Worm (Caenorhabditis elegans): ENCODE data around the gene F26F4.6.

Gene F26F4.6

DNA sequence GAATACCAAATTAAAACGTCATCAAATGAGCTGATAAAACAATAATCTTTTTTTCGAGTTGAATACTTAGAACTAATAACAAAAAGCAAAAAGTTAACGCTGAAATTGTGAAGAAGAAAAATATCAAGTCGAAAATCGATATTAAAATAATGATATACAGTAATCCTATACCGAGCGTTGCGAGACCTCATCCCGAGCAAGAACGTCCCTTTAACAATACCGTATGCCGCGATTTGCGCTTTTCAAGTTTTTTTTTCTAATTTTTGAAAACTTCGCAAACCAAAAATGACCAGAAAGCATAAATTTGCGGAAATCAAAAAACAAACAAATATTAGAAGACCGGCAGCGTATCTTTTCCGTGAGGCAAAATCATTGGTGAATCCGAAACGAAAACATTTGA lies 2.4 kb downstream of the F26F4.6 start, which contains the start of gene F26F4.5 (continued):
- TF ChIP-seq snpc-4 (GFP tag; optimal IDR thresholded peaks at IDR 0.05) (no peak), snpc-4 (tag; optimal IDR thresholded peaks at IDR 0.05) (no peak), let-526 (GFP tag; IDR thresholded peaks at IDR 0.05) (no peak), pbrm-1 (GFP tag; IDR thresholded peaks at IDR 0.05) (no peak), rpc-1 (optimal IDR thresholded peaks at IDR 0.05) (no peak), rpc-1 (tag; optimal IDR thresholded peaks at IDR 0.05) (no peak), ztf-6 (GFP tag; IDR thresholded peaks at IDR 0.05) (no peak), madf-8 (GFP tag; conservative IDR thresholded peaks at IDR 0.05) (peak; percentile 72), cebp-2 (GFP tag; IDR thresholded peaks at IDR 0.05) (no peak), hlh-12 (tag; optimal IDR thresholded peaks at IDR 0.05) (no peak), ztf-3 (GFP tag; optimal IDR thresholded peaks at IDR 0.05) (no peak), ztf-18 (tag; optimal IDR thresholded peaks at IDR 0.05) (peak; percentile 21), tbp1 (GFP tag; optimal IDR thresholded peaks at IDR 0.05) (no peak), mxl-1 (tag; optimal IDR thresholded peaks at IDR 0.05) (no peak), hmg-20 (GFP tag; IDR thresholded peaks at IDR 0.05) (no peak)

DNA sequence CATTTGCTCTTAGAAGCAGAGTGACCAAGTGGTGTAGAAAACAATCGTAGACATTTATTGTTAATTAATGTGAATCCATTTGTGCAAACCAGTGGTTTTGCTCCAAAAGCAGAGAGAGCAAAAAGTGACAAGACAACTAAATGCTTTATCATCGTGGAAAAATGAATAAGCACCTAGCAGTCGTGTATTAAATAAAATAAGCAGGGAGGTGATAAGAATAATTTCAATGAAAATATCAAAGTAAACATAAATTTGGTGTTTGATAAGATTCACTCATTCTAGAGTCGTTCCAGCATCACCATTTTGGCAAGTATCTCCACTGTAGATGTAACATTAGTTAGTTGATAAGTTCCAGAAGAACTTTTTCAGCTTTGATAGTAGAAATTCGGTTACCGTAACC lies 6.1 kb downstream of the F26F4.6 start, which contains the start of gene clec-6:
Gene clec-6 (minus strand): TSS at position 154 of the 400 bp plus-strand sequence.
- no peak for TF ChIP-seq tbx-9 (tag; optimal IDR thresholded peaks at IDR 0.05; ENCODE audit: borderline replicate concordance)
- no peak for TF ChIP-seq tbp1 (GFP tag; optimal IDR thresholded peaks at IDR 0.05)
- no peak for TF ChIP-seq lsl-1 (GFP tag; optimal IDR thresholded peaks at IDR 0.05)
- no peak for TF ChIP-seq lin-35 (GFP tag; optimal IDR thresholded peaks at IDR 0.05)
- TF ChIP-seq B0261.1 (tag; optimal IDR thresholded peaks at IDR 0.05): no peak
- peak; percentile 41 for TF ChIP-seq nhr-80 (tag; optimal IDR thresholded peaks at IDR 0.05)
- no peak for TF ChIP-seq snpc-4 (GFP tag; optimal IDR thresholded peaks at IDR 0.05)
- no peak for TF ChIP-seq snpc-4 (tag; optimal IDR thresholded peaks at IDR 0.05)

ce11 chrIII:4883429-4883828 lies 10.0 kb downstream of the F26F4.6 start, which contains the start of gene clec-5:
Gene clec-5 (minus strand): TSS chrIII:4883606.
- TF ChIP-seq Y67H2A.10 (GFP tag; conservative IDR thresholded peaks at IDR 0.05) (no peak), akir-1 (GFP tag; optimal IDR thresholded peaks at IDR 0.05) (no peak), xnd-1 (tag; optimal IDR thresholded peaks at IDR 0.05) (no peak), nfya-2 (GFP tag; IDR thresholded peaks at IDR 0.05) (no peak)

DNA sequence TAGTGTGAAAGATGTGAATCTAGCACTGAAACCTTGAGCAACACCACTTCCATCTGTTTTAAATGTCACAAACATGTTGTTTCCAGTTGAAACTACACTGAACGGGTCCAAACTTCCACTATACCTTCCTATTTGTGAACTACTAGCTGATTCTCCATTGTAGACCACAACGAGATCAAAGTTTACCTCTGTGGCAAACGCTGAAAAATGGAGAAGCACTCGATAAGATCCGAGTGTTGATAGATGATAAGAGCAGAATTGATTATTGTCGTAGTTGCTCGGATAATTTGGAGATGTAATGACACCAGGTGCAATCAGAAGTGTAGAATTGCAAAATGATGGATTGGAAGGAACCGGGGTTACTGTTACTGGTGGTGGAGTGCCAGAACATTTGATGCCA lies 11.5 kb downstream of the F26F4.6 start:
- TF ChIP-seq F37B4.10 (GFP tag; IDR thresholded peaks at IDR 0.05): no peak
- no peak for TF ChIP-seq madf-6 (GFP tag; IDR thresholded peaks at IDR 0.05)
- no peak for TF ChIP-seq K11D2.4 (GFP tag; IDR thresholded peaks at IDR 0.05)
- no peak for TF ChIP-seq nhr-179 (tag; optimal IDR thresholded peaks at IDR 0.05)
- no peak for TF ChIP-seq ekl-4 (GFP tag; IDR thresholded peaks at IDR 0.05)
- TF ChIP-seq nhr-80 (tag; optimal IDR thresholded peaks at IDR 0.05): peak; percentile 32
- no peak for TF ChIP-seq F55B11.4 (tag; optimal IDR thresholded peaks at IDR 0.05; ENCODE audit: borderline replicate concordance, insufficient read depth)

DNA sequence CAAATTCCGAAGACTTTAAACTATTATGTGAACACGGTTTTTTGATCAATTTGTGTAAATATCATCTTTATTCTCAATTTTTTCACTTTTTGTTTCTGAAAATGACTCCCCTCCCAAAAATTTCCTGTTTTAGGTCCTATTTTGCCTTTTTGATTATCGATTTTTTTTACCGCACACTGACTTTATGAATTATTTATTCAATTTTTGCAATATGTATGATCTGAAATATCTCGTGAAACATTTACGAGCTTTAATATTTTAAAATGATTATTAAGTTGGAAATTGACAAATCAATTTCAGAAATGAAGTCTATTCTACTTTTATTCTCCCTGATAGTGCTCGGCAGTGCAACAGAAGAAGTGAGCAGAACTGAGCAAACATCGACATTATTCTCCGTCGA lies 14.0 kb downstream of the F26F4.6 start, which contains the start of gene C35D10.1:
Gene C35D10.1 (plus strand): TSS at position 301 of the 400 bp plus-strand sequence.
- 0 out of 2 replicates have a peak, but pooled peaks have one; percentile 20 for TF ChIP-seq ekl-4 (GFP tag; IDR thresholded peaks at IDR 0.05)
- peak; percentile 42; the same call in 1 of the 2 replicates for TF ChIP-seq madf-6 (GFP tag; IDR thresholded peaks at IDR 0.05)
- TF ChIP-seq B0336.3 (GFP tag; IDR thresholded peaks at IDR 0.05): 0 out of 2 replicates have a peak, but pooled peaks have one; percentile 26
- TF ChIP-seq attf-5 (GFP tag; optimal IDR thresholded peaks at IDR 0.05): no peak
- no peak for TF ChIP-seq ztf-28 (GFP tag; IDR thresholded peaks at IDR 0.05)
- TF ChIP-seq xnd-1 (tag; optimal IDR thresholded peaks at IDR 0.05): peak; percentile 11
- peak; percentile 36 for TF ChIP-seq F49E8.2 (tag; optimal IDR thresholded peaks at IDR 0.05; ENCODE audit: insufficient read depth)
- TF ChIP-seq Y53G8AR.9 (GFP tag; conservative IDR thresholded peaks at IDR 0.05): 0 out of 2 replicates have a peak, but pooled peaks have one; percentile 37
